Fruit fly (Drosophila melanogaster): ENCODE results near the gene Rala.
A peak's percentile ranks its signal among the peaks of the same experiment; 100 is the strongest.

Gene Rala

dm6 chrX:3676469-3677155, 42.8 kb downstream of the Rala start (continued):
- no peak for TF ChIP-seq Hr51 (GFP tag; optimal IDR thresholded peaks at IDR 0.05)
- no peak for TF ChIP-seq pan (optimal IDR thresholded peaks at IDR 0.05)
- no peak for TF ChIP-seq pan (GFP tag; optimal IDR thresholded peaks at IDR 0.05 in 1 of 2, IDR thresholded peaks at IDR 0.05 in 1 of 2)
- no peak for TF ChIP-seq gsb-n (tag; optimal IDR thresholded peaks at IDR 0.05)
- TF ChIP-seq CG14050 (GFP tag; IDR thresholded peaks at IDR 0.05) = no peak
- TF ChIP-seq CG18476 (GFP tag; optimal IDR thresholded peaks at IDR 0.05) = no peak
- no peak for TF ChIP-seq CG9797 (GFP tag; optimal IDR thresholded peaks at IDR 0.05)
- TF ChIP-seq MBD-R2 (GFP tag; IDR thresholded peaks at IDR 0.05) = no peak
- TF ChIP-seq CG17912 (GFP tag; optimal IDR thresholded peaks at IDR 0.05) = no peak
- 0 out of 2 replicates have a peak, but pooled peaks have one; percentile 38 for TF ChIP-seq Drgx (GFP tag; IDR thresholded peaks at IDR 0.05)
- TF ChIP-seq Lpt (GFP tag; optimal IDR thresholded peaks at IDR 0.05) = no peak
- no peak for TF ChIP-seq Hr3 (GFP tag; optimal IDR thresholded peaks at IDR 0.05)
- no peak for TF ChIP-seq CG3407 (GFP tag; optimal IDR thresholded peaks at IDR 0.05)
- no peak for TF ChIP-seq tll (GFP tag; optimal IDR thresholded peaks at IDR 0.05)
- no peak for TF ChIP-seq Nf-YA (GFP tag; IDR thresholded peaks at IDR 0.05)
- TF ChIP-seq kah (GFP tag; optimal IDR thresholded peaks at IDR 0.05) = no peak
- TF ChIP-seq gsb (GFP tag; IDR thresholded peaks at IDR 0.05) = no peak
- no peak for TF ChIP-seq CG7963 (GFP tag; IDR thresholded peaks at IDR 0.05; ENCODE audit: partially characterized antibody)
- no peak for TF ChIP-seq HHEX (GFP tag; optimal IDR thresholded peaks at IDR 0.05)
- no peak for TF ChIP-seq CG15269 (tag; optimal IDR thresholded peaks at IDR 0.05)
- TF ChIP-seq CG6683 (GFP tag; optimal IDR thresholded peaks at IDR 0.05) = no peak
- no peak for TF ChIP-seq Nf-YB (GFP tag; optimal IDR thresholded peaks at IDR 0.05)
- no peak for TF ChIP-seq inv (GFP tag; IDR thresholded peaks at IDR 0.05; ENCODE audit: partially characterized antibody)
- no peak for TF ChIP-seq psq (GFP tag; optimal IDR thresholded peaks at IDR 0.05)
- peak; percentile 21 for TF ChIP-seq CG17568 (GFP tag; optimal IDR thresholded peaks at IDR 0.05)
- no peak for TF ChIP-seq ttk (GFP tag; IDR thresholded peaks at IDR 0.05)
- no peak for TF ChIP-seq Myb (GFP tag; optimal IDR thresholded peaks at IDR 0.05)
- TF ChIP-seq CG10209 (GFP tag; optimal IDR thresholded peaks at IDR 0.05) = no peak
- TF ChIP-seq CG31441 (GFP tag; IDR thresholded peaks at IDR 0.05) = no peak
- TF ChIP-seq her (GFP tag; optimal IDR thresholded peaks at IDR 0.05) = no peak
- no peak for TF ChIP-seq CG1832 (GFP tag; optimal IDR thresholded peaks at IDR 0.05)
- TF ChIP-seq CG8281 (tag; optimal IDR thresholded peaks at IDR 0.05) = no peak
- TF ChIP-seq crol (GFP tag; IDR thresholded peaks at IDR 0.05) = 0 out of 2 replicates have a peak, but pooled peaks have one; percentile 12
- TF ChIP-seq toy (GFP tag; IDR thresholded peaks at IDR 0.05) = no peak
- TF ChIP-seq CG13296 (GFP tag; optimal IDR thresholded peaks at IDR 0.05) = peak; percentile 22
- TF ChIP-seq B-H2 (GFP tag; optimal IDR thresholded peaks at IDR 0.05) = no peak
- no peak for TF ChIP-seq br (optimal IDR thresholded peaks at IDR 0.05)
- TF ChIP-seq CG6854 (GFP tag; optimal IDR thresholded peaks at IDR 0.05) = no peak
- no peak for TF ChIP-seq CG13775 (GFP tag; optimal IDR thresholded peaks at IDR 0.05)
- peak; percentile 44 for TF ChIP-seq Xbp1 (GFP tag; optimal IDR thresholded peaks at IDR 0.05)
- TF ChIP-seq CrebB (tag; optimal IDR thresholded peaks at IDR 0.05) = peak; percentile 4
- TF ChIP-seq Sin3A (optimal IDR thresholded peaks at IDR 0.05) = no peak
- no peak for TF ChIP-seq CG31365 (tag; optimal IDR thresholded peaks at IDR 0.05)
- no peak for TF ChIP-seq Fer3 (tag; optimal IDR thresholded peaks at IDR 0.05)
- TF ChIP-seq CG11247 (GFP tag; IDR thresholded peaks at IDR 0.05) = no peak
- TF ChIP-seq CG8388 (GFP tag; optimal IDR thresholded peaks at IDR 0.05) = no peak
- no peak for TF ChIP-seq HmgZ (tag; optimal IDR thresholded peaks at IDR 0.05)
- no peak for TF ChIP-seq CG2129 (GFP tag; IDR thresholded peaks at IDR 0.05; ENCODE audit: partially characterized antibody)
- TF ChIP-seq lbe (GFP tag; optimal IDR thresholded peaks at IDR 0.05) = peak; percentile 50
- TF ChIP-seq unc-4 (GFP tag; IDR thresholded peaks at IDR 0.05; ENCODE audit: partially characterized antibody) = peak; percentile 22; the same call in 1 of the 2 replicates
